Worm (Caenorhabditis elegans) whole organism, L1 larva: ENCODE measurements around the gene nos-3.

Experiments
- egl-27 ChIP-seq, 2 experiments: fragments of 150-350 bp in 1 of 2; sonication (generic microtip); optimal IDR thresholded peaks; 3 replicates each; lab custom pipeline; 2017 to 2018; ENCODE audit warnings: missing biosample characterization in 2 of 2, missing genetic modification characterization in 2 of 2, missing genetic modification reagents in 2 of 2
- pax-3 ChIP-seq: fragments of 200-800 bp; sonication (Bioruptor generic); optimal IDR thresholded peaks from 2 replicates; lab custom pipeline; 2018; ENCODE audit warnings: mild to moderate bottlenecking, missing genetic modification characterization, moderate library complexity, missing compliant biosample characterization

ce11 chrII:9724464-9724863 lies 21.7 kb upstream of the nos-3 start, which contains the start of gene cutl-2:
- TF ChIP-seq pax-3 (no peak), egl-27 (tag; optimal IDR thresholded peaks at IDR 0.05; lab: Kevin White, UChicago) (no peak)
